Worm (Caenorhabditis elegans): ENCODE results near the gene josd-1.
A peak's percentile ranks its signal among the peaks of the same experiment; 100 is the strongest.
"Not testable (repeated sequence)": the region's sequence is repeated elsewhere in the genome, so short reads cannot be mapped to it uniquely, and the experiment has no call there.

DNA sequence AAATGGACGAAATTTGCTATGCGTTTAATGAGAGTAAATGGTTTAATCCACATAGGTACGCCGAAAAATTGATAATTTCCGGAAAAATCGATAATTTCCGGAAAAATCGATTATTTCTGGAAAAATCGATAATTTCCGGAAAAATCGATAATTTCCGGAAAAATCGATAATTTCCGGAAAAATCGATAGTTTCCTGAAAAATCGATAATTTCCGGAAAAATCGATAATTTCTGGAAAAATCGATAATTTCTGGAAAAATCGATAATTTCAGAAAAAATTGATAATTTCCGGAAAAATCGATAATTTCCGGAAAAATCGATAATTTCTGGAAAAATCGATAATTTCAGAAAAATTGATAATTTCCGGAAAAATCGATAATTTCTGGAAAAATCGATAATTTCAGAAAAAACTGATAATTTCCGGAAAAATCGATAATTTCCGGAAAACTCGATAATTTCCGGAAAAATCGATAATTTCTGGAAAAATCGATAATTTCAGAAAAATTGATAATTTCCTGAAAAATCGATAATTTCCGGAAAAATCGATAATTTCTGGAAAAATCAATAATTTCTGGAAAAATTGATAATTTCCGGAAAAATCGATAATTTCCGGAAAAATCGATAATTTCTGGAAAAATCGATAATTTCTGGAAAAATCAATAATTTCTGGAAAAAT is 440 bp downstream of the josd-1 start:
- not testable (repeated sequence) for TF ChIP-seq ztf-23 (GFP tag; IDR thresholded peaks at IDR 0.05); tab-1 (GFP tag; IDR thresholded peaks at IDR 0.05); flt-1 (GFP tag; IDR thresholded peaks at IDR 0.05); cog-1 (tag; optimal IDR thresholded peaks at IDR 0.05); ref-1 (GFP tag; conservative IDR thresholded peaks at IDR 0.05); klf-2 (GFP tag; conservative IDR thresholded peaks at IDR 0.05); med-1 (GFP tag; optimal IDR thresholded peaks at IDR 0.05; ENCODE audit: insufficient read depth); ztf-29 (GFP tag; IDR thresholded peaks at IDR 0.05)
- peak; percentile 100 for TF ChIP-seq T22C8.4 (GFP tag; IDR thresholded peaks at IDR 0.05)

Measured in whole organism, midembryonic.